Worm (Caenorhabditis elegans) whole organism, L4 larva: Measurements from ENCODE around the gene C32D5.4.

ENCODE experiments used
- F26F4.8 ChIP-seq: fragments of 200-800 bp; sonication (Bioruptor generic); conservative IDR thresholded peaks from 2 replicates; pipeline ENCODE4 v1.3.6; 2022; ENCODE audit warnings: missing genetic modification characterization, missing compliant biosample characterization
- F44E2.7 ChIP-seq: fragments of 200-800 bp; sonication (Bioruptor generic); IDR thresholded peaks from 2 replicates; pipeline ENCODE4 v2.1.2; 2022; ENCODE audit warnings: missing genetic modification characterization, missing compliant biosample characterization
- F49E8.2 ChIP-seq: sonication (generic microtip); optimal IDR thresholded peaks from 2 replicates; lab custom pipeline; 2016; ENCODE audit warnings: missing compliant biosample characterization, mild to moderate bottlenecking, missing genetic modification characterization, borderline replicate concordance
- Y105C5A.15 ChIP-seq: fragments of 200-800 bp; sonication (Bioruptor generic); IDR thresholded peaks from 2 replicates; pipeline ENCODE4 v1.3.6; 2022; ENCODE audit warnings: missing genetic modification characterization, missing compliant biosample characterization
- Y48G9A.11 ChIP-seq: fragments of 200-800 bp; sonication (Bioruptor generic); IDR thresholded peaks from 2 replicates; pipeline ENCODE4 v1.3.6; 2022; ENCODE audit warnings: missing genetic modification reagents, missing genetic modification characterization, missing compliant biosample characterization
- ZK337.2 ChIP-seq: fragments of 200-800 bp; sonication (Bioruptor generic); IDR thresholded peaks from 2 replicates; pipeline ENCODE4 v1.3.6; 2022; ENCODE audit warnings: missing genetic modification reagents, missing genetic modification characterization, missing compliant biosample characterization
- aha-1 ChIP-seq: fragments of 150-350 bp; peaks from one replicate; lab custom pipeline; 2014; ENCODE audit warnings: missing biosample characterization, missing genetic modification characterization
- ama-1 ChIP-seq: fragments of 150-350 bp; optimal IDR thresholded peaks from 2 replicates; lab custom pipeline; 2014; ENCODE audit warnings: inconsistent platforms, mixed read lengths
- arid-1 ChIP-seq: fragments of 200-800 bp; sonication (Bioruptor generic); conservative IDR thresholded peaks from 2 replicates; pipeline ENCODE4 v1.3.6; 2022; ENCODE audit warnings: missing genetic modification reagents, missing genetic modification characterization, missing compliant biosample characterization
- attf-4 ChIP-seq: sonication (generic microtip); optimal IDR thresholded peaks from 3 replicates; lab custom pipeline; 2017; ENCODE audit warnings: missing biosample characterization, missing genetic modification characterization
- ceh-20 ChIP-seq: fragments of 200-800 bp; sonication (Bioruptor generic); IDR thresholded peaks from 2 replicates; pipeline ENCODE4 v1.3.6; 2022; ENCODE audit warnings: missing genetic modification reagents, missing genetic modification characterization, missing compliant biosample characterization
- ceh-44 ChIP-seq: fragments of 200-800 bp; sonication (Bioruptor generic); IDR thresholded peaks from 2 replicates; pipeline ENCODE4 v1.3.6; 2022; ENCODE audit warnings: missing genetic modification reagents, missing genetic modification characterization, missing compliant biosample characterization
- cey-2 ChIP-seq: sonication (generic microtip); optimal IDR thresholded peaks from 3 replicates; lab custom pipeline; 2017; ENCODE audit warnings: missing genetic modification characterization, mild to moderate bottlenecking, missing compliant biosample characterization, antibody characterized with exemption, borderline replicate concordance; ENCODE audit not compliant: insufficient read depth
- ctbp-1 ChIP-seq: fragments of 200-800 bp; sonication (Bioruptor generic); IDR thresholded peaks from 2 replicates; pipeline ENCODE4 v1.3.6; 2022; ENCODE audit warnings: missing genetic modification reagents, missing genetic modification characterization, missing compliant biosample characterization
- daf-16 ChIP-seq, 3 experiments: sonication (generic microtip); optimal IDR thresholded peaks; 2 replicates each; lab custom pipeline; 2016 to 2017; ENCODE audit warnings: missing genetic modification characterization in 3 of 3, missing genetic modification reagents in 3 of 3, mild to moderate bottlenecking in 2 of 3, missing compliant biosample characterization in 2 of 3, missing biosample characterization in 1 of 3, moderate library complexity in 1 of 3
- daf-19 ChIP-seq: fragments of 200-800 bp; sonication (Bioruptor generic); conservative IDR thresholded peaks from 2 replicates; pipeline ENCODE4 v1.3.6; 2022; ENCODE audit warnings: missing genetic modification characterization, missing compliant biosample characterization
- dmd-6 ChIP-seq: fragments of 200-800 bp; sonication (Bioruptor generic); IDR thresholded peaks from 2 replicates; pipeline ENCODE4 v1.3.6; 2022; ENCODE audit warnings: missing genetic modification reagents, missing genetic modification characterization, missing compliant biosample characterization
- dmd-8 ChIP-seq: fragments of 200-800 bp; sonication (Bioruptor generic); IDR thresholded peaks from 2 replicates; pipeline ENCODE4 v1.3.6; 2022; ENCODE audit warnings: missing genetic modification characterization, missing compliant biosample characterization
- dmd-9 ChIP-seq: fragments of 200-800 bp; sonication (Bioruptor generic); IDR thresholded peaks from 2 replicates; pipeline ENCODE4 v1.3.6; 2022; ENCODE audit warnings: missing genetic modification reagents, missing genetic modification characterization, missing compliant biosample characterization
- dpl-1 ChIP-seq: fragments of 150-350 bp; optimal IDR thresholded peaks from 2 replicates; lab custom pipeline; 2014; ENCODE audit warnings: missing biosample characterization, missing genetic modification reagents, missing genetic modification characterization
- duxl-1 ChIP-seq: sonication (generic microtip); optimal IDR thresholded peaks from 2 replicates; lab custom pipeline; 2016; ENCODE audit warnings: mild to moderate bottlenecking, missing genetic modification characterization, moderate library complexity, missing compliant biosample characterization; ENCODE audit not compliant: poor library complexity
- dve-1 ChIP-seq: sonication (generic microtip); optimal IDR thresholded peaks from 2 replicates; lab custom pipeline; 2017; ENCODE audit warnings: antibody characterized with exemption, mild to moderate bottlenecking, missing genetic modification characterization, missing compliant biosample characterization; ENCODE audit not compliant: insufficient read depth
- egl-43 ChIP-seq: fragments of 200-800 bp; sonication (Bioruptor generic); IDR thresholded peaks from 2 replicates; pipeline ENCODE4 v1.3.6; 2022; ENCODE audit warnings: missing genetic modification reagents, missing genetic modification characterization, missing compliant biosample characterization
- fos-1 ChIP-seq: fragments of 150-350 bp; optimal IDR thresholded peaks from 2 replicates; lab custom pipeline; 2014; ENCODE audit warnings: missing biosample characterization, missing genetic modification characterization
- gei-8 ChIP-seq: fragments of 200-800 bp; sonication (Bioruptor generic); optimal IDR thresholded peaks from 2 replicates; lab custom pipeline; 2018; ENCODE audit warnings: mild to moderate bottlenecking, missing genetic modification characterization, missing compliant biosample characterization
- hlh-11 ChIP-seq: fragments of 200-800 bp; sonication (Bioruptor generic); optimal IDR thresholded peaks from 2 replicates; lab custom pipeline; 2018; ENCODE audit warnings: mild to moderate bottlenecking, missing genetic modification characterization, missing compliant biosample characterization
- jun-1 ChIP-seq: fragments of 150-350 bp; optimal IDR thresholded peaks from 2 replicates; lab custom pipeline; 2014; ENCODE audit warnings: missing biosample characterization, missing genetic modification reagents, missing genetic modification characterization
- lin-1 ChIP-seq: fragments of 200-800 bp; sonication (Bioruptor generic); IDR thresholded peaks from 2 replicates; pipeline ENCODE4 v1.3.6; 2022; ENCODE audit warnings: missing genetic modification reagents, missing genetic modification characterization, missing compliant biosample characterization
- lin-13 ChIP-seq: fragments of 150-350 bp; optimal IDR thresholded peaks from 2 replicates; lab custom pipeline; 2014; ENCODE audit warnings: missing biosample characterization, missing genetic modification reagents, missing genetic modification characterization
- lsy-2 ChIP-seq, 2 experiments: fragments of 150-350 bp in 1 of 2; sonication (generic microtip) in 1 of 2; optimal IDR thresholded peaks; 2 replicates each; lab custom pipeline; 2014 to 2017; ENCODE audit warnings: missing biosample characterization in 2 of 2, missing genetic modification characterization in 2 of 2
- madf-5 ChIP-seq, 2 experiments: fragments of 200-800 bp; sonication (Bioruptor generic); IDR thresholded peaks; 2 replicates each; pipeline ENCODE4 v1.3.6; 2022; ENCODE audit warnings: missing compliant biosample characterization in 2 of 2, missing genetic modification characterization in 2 of 2
- mdt-29 ChIP-seq: fragments of 200-800 bp; sonication (Bioruptor generic); IDR thresholded peaks from 2 replicates; pipeline ENCODE4 v1.3.6; 2022; ENCODE audit warnings: missing genetic modification reagents, missing genetic modification characterization, missing compliant biosample characterization
- mep-1 ChIP-seq: fragments of 150-350 bp; sonication (generic microtip); optimal IDR thresholded peaks from 3 replicates; lab custom pipeline; 2014; ENCODE audit warnings: missing biosample characterization, missing genetic modification characterization
- nhr-10 ChIP-seq: fragments of 150-350 bp; optimal IDR thresholded peaks from 2 replicates; lab custom pipeline; 2014; ENCODE audit warnings: missing biosample characterization, missing genetic modification characterization
- nhr-25 ChIP-seq: sonication (generic microtip); optimal IDR thresholded peaks from 2 replicates; lab custom pipeline; 2017; ENCODE audit warnings: missing genetic modification characterization, mild to moderate bottlenecking, missing compliant biosample characterization, antibody characterized with exemption, moderate library complexity, borderline replicate concordance; ENCODE audit not compliant: insufficient read depth
- nhr-41 ChIP-seq: fragments of 200-800 bp; sonication (Bioruptor generic); IDR thresholded peaks from 2 replicates; pipeline ENCODE4 v1.3.6; 2022; ENCODE audit warnings: missing genetic modification reagents, missing genetic modification characterization, missing compliant biosample characterization
- nhr-48 ChIP-seq: sonication (generic microtip); optimal IDR thresholded peaks from 2 replicates; lab custom pipeline; 2016; ENCODE audit warnings: mild to moderate bottlenecking, missing genetic modification characterization, missing compliant biosample characterization
- nhr-77 ChIP-seq: fragments of 150-350 bp; optimal IDR thresholded peaks from 2 replicates; lab custom pipeline; 2014; ENCODE audit warnings: missing biosample characterization, missing genetic modification characterization
- set-16 ChIP-seq: fragments of 200-800 bp; sonication (Bioruptor generic); IDR thresholded peaks from 2 replicates; pipeline ENCODE4 v1.3.6; 2022; ENCODE audit warnings: missing genetic modification reagents, missing genetic modification characterization, missing compliant biosample characterization
- skn-1 ChIP-seq: fragments of 150-350 bp; optimal IDR thresholded peaks from 2 replicates; lab custom pipeline; 2014; ENCODE audit warnings: missing biosample characterization, missing genetic modification characterization
- snpc-1.2 ChIP-seq: fragments of 200-800 bp; sonication (Bioruptor generic); IDR thresholded peaks from 2 replicates; pipeline ENCODE4 v1.3.6; 2022; ENCODE audit warnings: missing genetic modification reagents, missing genetic modification characterization, missing compliant biosample characterization
- spr-3 ChIP-seq: fragments of 200-800 bp; sonication (Bioruptor generic); optimal IDR thresholded peaks from 2 replicates; lab custom pipeline; 2018; ENCODE audit warnings: mild to moderate bottlenecking, missing genetic modification characterization, missing compliant biosample characterization
- unc-130 ChIP-seq: sonication (generic microtip); optimal IDR thresholded peaks from 2 replicates; lab custom pipeline; 2016; ENCODE audit warnings: missing genetic modification reagents, missing genetic modification characterization, missing compliant biosample characterization
- unc-39 ChIP-seq: sonication (generic microtip); optimal IDR thresholded peaks from 2 replicates; lab custom pipeline; 2017; ENCODE audit warnings: missing biosample characterization, missing genetic modification characterization
- unc-62 ChIP-seq, 3 experiments: fragments of 150-350 bp in 1 of 3; sonication (generic microtip); optimal IDR thresholded peaks in 2 of 3; peaks in 1 of 3; 1 replicate in 1 of 3; 2 replicates in 2 of 3; lab custom pipeline; 2014 to 2017; ENCODE audit warnings: missing biosample characterization in 3 of 3, missing genetic modification characterization in 3 of 3, missing genetic modification reagents in 3 of 3, missing genotype in 1 of 3
- zfp-2 ChIP-seq: sonication (generic microtip); optimal IDR thresholded peaks from 2 replicates; lab custom pipeline; 2016; ENCODE audit warnings: mild to moderate bottlenecking, missing genetic modification characterization, missing compliant biosample characterization
- ztf-11 ChIP-seq: fragments of 150-350 bp; optimal IDR thresholded peaks from 2 replicates; lab custom pipeline; 2014; ENCODE audit warnings: missing biosample characterization, missing genetic modification characterization

Gene C32D5.4

ce11 chrII:6347341-6348118 is 24.7 kb upstream of the C32D5.4 start, which contains the start of gene lgg-1 (continued):
- TF ChIP-seq daf-19 (GFP tag; lab: Robert Waterston, UW): peak; percentile 65; the same call in 1 of the 2 replicates
- TF ChIP-seq ctbp-1 (GFP tag; lab: Robert Waterston, UW): 0 out of 2 replicates have a peak, but pooled peaks have one; percentile 37
- TF ChIP-seq nhr-48 (tag; lab: Kevin White, UChicago): no peak
- no peak for TF ChIP-seq jun-1 (tag; lab: Kevin White, UChicago)
- no peak for TF ChIP-seq F26F4.8 (GFP tag; lab: Robert Waterston, UW)
- peak; percentile 34 for TF ChIP-seq gei-8 (GFP tag; lab: Kevin White, UChicago)
- TF ChIP-seq ceh-44 (GFP tag; lab: Robert Waterston, UW): 0 out of 2 replicates have a peak, but pooled peaks have one; percentile 21
- no peak for TF ChIP-seq unc-39
- peak; percentile 45 for TF ChIP-seq dve-1
- peak; percentile 50 for TF ChIP-seq mep-1 (tag; lab: Kevin White, UChicago)
- no peak for TF ChIP-seq zfp-2 (tag; lab: Kevin White, UChicago)
- peak; percentile 5 for TF ChIP-seq duxl-1 (tag; lab: Kevin White, UChicago)
- peak; percentile 33 for TF ChIP-seq nhr-77 (tag; lab: Kevin White, UChicago)
- no peak for TF ChIP-seq daf-16 (GFP tag; optimal IDR thresholded peaks at IDR 0.05; lab: Kevin White, UChicago)
- peak; percentile 44 for TF ChIP-seq daf-16 (tag; optimal IDR thresholded peaks at IDR 0.05; lab: Kevin White, UChicago)
- TF ChIP-seq lsy-2 (tag; optimal IDR thresholded peaks at IDR 0.05; lab: Kevin White, UChicago): peak; percentile 61 to 67
- TF ChIP-seq hlh-11 (tag; lab: Kevin White, UChicago): peak; percentile 71
- TF ChIP-seq spr-3 (GFP tag; lab: Kevin White, UChicago): peak; percentile 17
- TF ChIP-seq unc-62 (GFP tag; optimal IDR thresholded peaks at IDR 0.05 in 1 of 2; lab: Kevin White, UChicago): peak in 1 of 2 experiments; percentile 51
- TF ChIP-seq unc-62 (tag; optimal IDR thresholded peaks at IDR 0.05; lab: Kevin White, UChicago): no peak
- TF ChIP-seq ZK337.2 (GFP tag; lab: Robert Waterston, UW): no peak
- 0 out of 4 replicates have a peak, but pooled peaks of 1 of the 2 experiments have one; percentile 3 for TF ChIP-seq madf-5 (GFP tag; IDR thresholded peaks at IDR 0.05; lab: Robert Waterston, UW)
- TF ChIP-seq nhr-41 (GFP tag; lab: Robert Waterston, UW): no peak
- peak; percentile 60; the same call in 1 of the 2 replicates for TF ChIP-seq ceh-20
- peak; percentile 96 for TF ChIP-seq aha-1 (tag; lab: Kevin White, UChicago)
- TF ChIP-seq F49E8.2 (tag; lab: Kevin White, UChicago): no peak
- no peak for TF ChIP-seq Y48G9A.11 (GFP tag; lab: Robert Waterston, UW)
- TF ChIP-seq skn-1 (tag; lab: Kevin White, UChicago): no peak
- TF ChIP-seq lin-13 (GFP tag; lab: Kevin White, UChicago): no peak
- TF ChIP-seq set-16: no peak
- 0 out of 2 replicates have a peak, but pooled peaks have one; percentile 12 for TF ChIP-seq dmd-8 (GFP tag; lab: Robert Waterston, UW)
- 0 out of 2 replicates have a peak, but pooled peaks have one; percentile 45 for TF ChIP-seq Y105C5A.15 (GFP tag; lab: Robert Waterston, UW)
- TF ChIP-seq arid-1: peak; percentile 7; the same call in 1 of the 2 replicates
- TF ChIP-seq lin-1 (GFP tag; lab: Robert Waterston, UW): 0 out of 2 replicates have a peak, but pooled peaks have one; percentile 8
- peak; percentile 75 for TF ChIP-seq egl-43 (GFP tag; lab: Robert Waterston, UW)
- TF ChIP-seq dmd-6 (GFP tag; lab: Robert Waterston, UW): peak; percentile 56
- TF ChIP-seq F44E2.7: no peak
- peak; percentile 61 for TF ChIP-seq snpc-1.2 (GFP tag; lab: Robert Waterston, UW)
- no peak for TF ChIP-seq fos-1 (tag; lab: Kevin White, UChicago)
- peak; percentile 23 for TF ChIP-seq dpl-1 (GFP tag; lab: Kevin White, UChicago)
- 0 out of 2 replicates have a peak, but pooled peaks have one; percentile 7 for TF ChIP-seq mdt-29 (GFP tag; lab: Robert Waterston, UW)
- TF ChIP-seq ama-1 (lab: Kevin White, UChicago): peak; percentile 95
- TF ChIP-seq nhr-25 (tag; lab: Kevin White, UChicago): no peak
- TF ChIP-seq attf-4 (tag; lab: Kevin White, UChicago): no peak
- TF ChIP-seq unc-130 (GFP tag; lab: Kevin White, UChicago): no peak
- no peak for TF ChIP-seq cey-2 (tag; lab: Kevin White, UChicago)
- TF ChIP-seq ztf-11 (tag; lab: Kevin White, UChicago): no peak
- no peak for TF ChIP-seq dmd-9 (GFP tag; lab: Robert Waterston, UW)
- peak; percentile 63 for TF ChIP-seq nhr-10 (tag; lab: Kevin White, UChicago)
